Fruit fly (Drosophila melanogaster) Kc167 (cell line): ENCODE results near the gene CG2604.

Experiments used
- Myc ChIP-seq: fragments of >200 bp; optimal IDR thresholded peaks from 2 replicates; lab custom pipeline; 2017; ENCODE audit warnings: missing external identifiers
- h ChIP-seq: fragments of >200 bp; optimal IDR thresholded peaks from 3 replicates; lab custom pipeline; 2018; ENCODE audit warnings: missing external identifiers
- ttk ChIP-seq: sonication (Bioruptor generic); optimal IDR thresholded peaks from 2 replicates; lab custom pipeline; 2017; ENCODE audit warnings: missing external identifiers

- TF ChIP-seq ttk (lab: Kevin White, UChicago) (no peak), h (lab: Kevin White, UChicago) (no peak), Myc (lab: Kevin White, UChicago) (no peak)
These were observed at the start of gene CG2604 for dm6 chr3R:5223135-5223534.
